Worm (Caenorhabditis elegans) whole organism, early embryonic: ENCODE data around the gene Y42H9AR.2.

Experiments used
- F13C5.2 ChIP-seq: sonication (generic microtip); optimal IDR thresholded peaks from 2 replicates; lab custom pipeline; 2017; ENCODE audit warnings: mild to moderate bottlenecking, missing genetic modification characterization, inconsistent platforms, missing compliant biosample characterization
- aly-1 ChIP-seq: sonication (generic microtip); optimal IDR thresholded peaks from 2 replicates; lab custom pipeline; 2016; ENCODE audit warnings: missing genetic modification characterization, missing compliant biosample characterization
- ama-1 ChIP-seq: fragments of 150-350 bp; optimal IDR thresholded peaks from 2 replicates; lab custom pipeline; 2014
- ceh-13 ChIP-seq: fragments of 200-800 bp; sonication (Bioruptor generic); optimal IDR thresholded peaks from 2 replicates; lab custom pipeline; 2018; ENCODE audit warnings: mild to moderate bottlenecking, missing genetic modification characterization, missing compliant biosample characterization
- ceh-36 ChIP-seq: sonication (generic microtip); optimal IDR thresholded peaks from 2 replicates; lab custom pipeline; 2016; ENCODE audit warnings: missing genetic modification characterization, inconsistent platforms, missing compliant biosample characterization
- ets-7 ChIP-seq: sonication (generic microtip); optimal IDR thresholded peaks from 2 replicates; lab custom pipeline; 2016; ENCODE audit warnings: missing genotype, missing genetic modification characterization, missing compliant biosample characterization
- flt-1 ChIP-seq: fragments of 200-800 bp; sonication (Bioruptor generic); IDR thresholded peaks from 2 replicates; pipeline ENCODE4 v1.3.6; 2022; ENCODE audit warnings: missing genetic modification characterization, missing compliant biosample characterization
- hmbx-1 ChIP-seq: sonication (generic microtip); optimal IDR thresholded peaks from 2 replicates; lab custom pipeline; 2016; ENCODE audit warnings: mild to moderate bottlenecking, missing genetic modification characterization, missing compliant biosample characterization
- hmg-4 ChIP-seq: fragments of 200-800 bp; sonication (Bioruptor generic); optimal IDR thresholded peaks from 2 replicates; lab custom pipeline; 2018; ENCODE audit warnings: mild to moderate bottlenecking, missing genetic modification characterization, missing compliant biosample characterization
- hnd-1 ChIP-seq: sonication (generic microtip); optimal IDR thresholded peaks from 2 replicates; lab custom pipeline; 2016; ENCODE audit warnings: missing genetic modification characterization, missing compliant biosample characterization
- pes-1 ChIP-seq: fragments of 200-800 bp; sonication (Bioruptor generic); IDR thresholded peaks from 2 replicates; pipeline ENCODE4 v1.3.6; 2022; ENCODE audit warnings: missing genetic modification reagents, missing genetic modification characterization, missing compliant biosample characterization
- scrt-1 ChIP-seq: fragments of 200-800 bp; sonication (Bioruptor generic); IDR thresholded peaks from 2 replicates; pipeline ENCODE4 v1.3.6; 2022; ENCODE audit warnings: missing genetic modification characterization, missing compliant biosample characterization
- sea-1 ChIP-seq: fragments of 200-800 bp; sonication (Bioruptor generic); conservative IDR thresholded peaks from 2 replicates; pipeline ENCODE4 v1.3.6; 2022; ENCODE audit warnings: missing genetic modification characterization, missing compliant biosample characterization
- tbx-11 ChIP-seq: fragments of 200-800 bp; sonication (Bioruptor generic); IDR thresholded peaks from 2 replicates; pipeline ENCODE4 v1.3.6; 2022; ENCODE audit warnings: missing genetic modification characterization, missing compliant biosample characterization
- tbx-37 ChIP-seq: fragments of 200-800 bp; sonication (Bioruptor generic); conservative IDR thresholded peaks from 2 replicates; pipeline ENCODE4 v1.3.6; 2022; ENCODE audit warnings: missing genetic modification reagents, missing genetic modification characterization, missing compliant biosample characterization
- tra-4 ChIP-seq: sonication (generic microtip); optimal IDR thresholded peaks from 2 replicates; lab custom pipeline; 2017; ENCODE audit warnings: missing genetic modification characterization, missing compliant biosample characterization

The Y42H9AR.2 gene

ce11 chrIV:8144341-8144740, 44.6 kb downstream of the Y42H9AR.2 start:
- TF ChIP-seq scrt-1 (GFP tag; lab: Robert Waterston, UW) = no peak
- no peak for TF ChIP-seq tbx-37 (GFP tag; lab: Robert Waterston, UW)
- no peak for TF ChIP-seq hmg-4 (GFP tag; lab: Kevin White, UChicago)
- TF ChIP-seq tra-4 = no peak
- TF ChIP-seq tbx-11 (GFP tag; lab: Robert Waterston, UW) = no peak
- no peak for TF ChIP-seq ets-7 (tag; lab: Kevin White, UChicago)
- no peak for TF ChIP-seq hmbx-1 (tag; lab: Kevin White, UChicago)
- TF ChIP-seq F13C5.2 (tag; lab: Kevin White, UChicago) = no peak

ce11 chrIV:8146283-8146682, 46.6 kb downstream of the Y42H9AR.2 start:
- TF ChIP-seq ama-1 (no peak), sea-1 (GFP tag; lab: Robert Waterston, UW) (no peak), flt-1 (GFP tag; lab: Robert Waterston, UW) (no peak), ets-7 (tag; lab: Kevin White, UChicago) (no peak), tra-4 (no peak), F13C5.2 (tag; lab: Kevin White, UChicago) (no peak), tbx-37 (GFP tag; lab: Robert Waterston, UW) (no peak), pes-1 (no peak), hnd-1 (tag; lab: Kevin White, UChicago) (no peak), ceh-13 (GFP tag; lab: Kevin White, UChicago) (no peak), hmg-4 (GFP tag; lab: Kevin White, UChicago) (no peak), tbx-11 (GFP tag; lab: Robert Waterston, UW) (no peak), aly-1 (tag; lab: Kevin White, UChicago) (no peak), hmbx-1 (tag; lab: Kevin White, UChicago) (no peak)

- TF ChIP-seq pes-1 = no peak
- no peak for TF ChIP-seq hmbx-1 (tag; lab: Kevin White, UChicago)
- no peak for TF ChIP-seq aly-1 (tag; lab: Kevin White, UChicago)
- no peak for TF ChIP-seq scrt-1 (GFP tag; lab: Robert Waterston, UW)
- TF ChIP-seq sea-1 (GFP tag; lab: Robert Waterston, UW) = no peak
- TF ChIP-seq hnd-1 (tag; lab: Kevin White, UChicago) = no peak
- no peak for TF ChIP-seq flt-1 (GFP tag; lab: Robert Waterston, UW)
- no peak for TF ChIP-seq ceh-36 (tag; lab: Kevin White, UChicago)
- TF ChIP-seq tra-4 = no peak
- TF ChIP-seq tbx-11 (GFP tag; lab: Robert Waterston, UW) = no peak
Measured at ce11 chrIV:8148494-8148893, 48.8 kb downstream of the Y42H9AR.2 start, which contains the start of gene pmk-1. Gene pmk-1 (plus strand): TSS chrIV:8148794.
